Fruit fly (Drosophila melanogaster) whole organism, prepupa: ENCODE data around the gene Schip1.

Source experiments
- CG11762 ChIP-seq: fragments of 200-800 bp; sonication (Bioruptor generic); optimal IDR thresholded peaks from 3 replicates; lab custom pipeline; 2016; ENCODE audit warnings: missing biosample characterization, missing genetic modification characterization; ENCODE audit not compliant: insufficient read depth
- CG3919 ChIP-seq: fragments of 200-800 bp; sonication (Bioruptor generic); optimal IDR thresholded peaks from 3 replicates; lab custom pipeline; 2016; ENCODE audit warnings: missing biosample characterization, missing genetic modification characterization
- CG6163 ChIP-seq: fragments of 200-800 bp; sonication (Bioruptor generic); IDR thresholded peaks from 3 replicates; pipeline ENCODE4 v1.3.6; 2022; ENCODE audit warnings: missing biosample characterization, missing genetic modification characterization
- CG8119 ChIP-seq: fragments of 200-800 bp; sonication (Bioruptor generic); IDR thresholded peaks from 3 replicates; pipeline ENCODE4 v1.3.6; 2022; ENCODE audit warnings: missing biosample characterization, missing genetic modification characterization
- CG8632 ChIP-seq: fragments of 200-800 bp; sonication (Bioruptor generic); optimal IDR thresholded peaks from 3 replicates; lab custom pipeline; 2016; ENCODE audit warnings: missing biosample characterization, missing genetic modification characterization
- Lpt ChIP-seq: fragments of 200-800 bp; sonication (Bioruptor generic); optimal IDR thresholded peaks from 3 replicates; lab custom pipeline; 2016; ENCODE audit warnings: missing biosample characterization, missing genetic modification characterization
- Sox14 ChIP-seq: fragments of 200-800 bp; sonication (Bioruptor generic); optimal IDR thresholded peaks from 3 replicates; lab custom pipeline; 2016; ENCODE audit warnings: missing biosample characterization, missing genetic modification characterization

DNA sequence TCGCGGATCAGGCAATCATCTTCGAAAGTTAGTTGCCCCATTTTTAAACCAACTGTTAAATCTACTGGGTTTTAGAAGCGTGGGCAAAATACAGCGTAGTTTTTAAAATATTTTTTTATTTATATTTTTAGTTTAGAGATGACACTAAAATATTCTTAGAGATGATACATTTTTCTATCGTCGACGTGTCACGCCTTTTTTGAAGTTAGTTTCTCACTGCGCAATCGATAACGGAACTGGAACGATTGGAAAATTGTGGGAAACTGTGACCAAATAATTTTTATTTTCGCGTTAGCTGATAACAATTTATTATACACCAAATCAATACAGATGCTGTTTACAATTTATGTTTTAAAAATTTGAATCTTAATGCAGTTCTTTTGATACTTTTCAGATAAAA lies 52.3 kb downstream of the Schip1 start, which contains the start of gene Utx:
- TF ChIP-seq CG3919 (GFP tag; lab: Kevin White, UChicago): no peak
- TF ChIP-seq Sox14 (GFP tag; lab: Kevin White, UChicago): no peak
- no peak for TF ChIP-seq Lpt (GFP tag; lab: Kevin White, UChicago)
- no peak for TF ChIP-seq CG11762 (GFP tag; lab: Kevin White, UChicago)
- TF ChIP-seq CG8119 (GFP tag; lab: Robert Waterston, UW): no peak
- no peak for TF ChIP-seq CG6163 (GFP tag; lab: Robert Waterston, UW)
- TF ChIP-seq CG8632 (GFP tag; lab: Kevin White, UChicago): no peak
